Fruit fly (Drosophila melanogaster) whole organism, wandering third instar larva: ENCODE data around the gene BicD.
A peak's percentile ranks its signal among the peaks of the same experiment; 100 is the strongest.

Experiments
- CG9705 ChIP-seq: fragments of 200-800 bp; sonication (Bioruptor generic); optimal IDR thresholded peaks from 2 replicates; lab custom pipeline; 2018; ENCODE audit warnings: missing biosample characterization, mild to moderate bottlenecking, missing genetic modification characterization
- CrebA ChIP-seq: fragments of 200-800 bp; sonication (Bioruptor generic); optimal IDR thresholded peaks from 2 replicates; lab custom pipeline; 2016; ENCODE audit warnings: missing biosample characterization, mild to moderate bottlenecking, missing genetic modification characterization, borderline replicate concordance
- Dfd ChIP-seq: fragments of >200 bp; optimal IDR thresholded peaks from 2 replicates; lab custom pipeline; 2017; ENCODE audit warnings: missing biosample characterization, missing genetic modification characterization
- Dif ChIP-seq: fragments of 200-275, 200-300 bp; sonication (Bioruptor generic); optimal IDR thresholded peaks from 2 replicates; lab custom pipeline; 2018; ENCODE audit warnings: missing biosample characterization, missing genetic modification characterization; ENCODE audit not compliant: partially characterized antibody
- GATAd ChIP-seq: sonication (Bioruptor generic); optimal IDR thresholded peaks from 2 replicates; lab custom pipeline; 2016; ENCODE audit warnings: missing biosample characterization, missing genetic modification characterization
- Hnf4 ChIP-seq: fragments of 200-800 bp; sonication (Bioruptor generic); optimal IDR thresholded peaks from 2 replicates; lab custom pipeline; 2016; ENCODE audit warnings: missing biosample characterization, mild to moderate bottlenecking, missing genetic modification characterization
- Jra ChIP-seq: sonication (Bioruptor generic); optimal IDR thresholded peaks from 2 replicates; lab custom pipeline; 2016; ENCODE audit warnings: missing biosample characterization, missing genetic modification characterization
- Mio ChIP-seq: sonication (Bioruptor generic); optimal IDR thresholded peaks from 2 replicates; lab custom pipeline; 2016; ENCODE audit warnings: missing biosample characterization, missing genetic modification characterization
- Myc ChIP-seq: fragments of >200 bp; optimal IDR thresholded peaks from 2 replicates; lab custom pipeline; 2017
- N ChIP-seq: fragments of >200 bp; optimal IDR thresholded peaks from 2 replicates; lab custom pipeline; 2018; ENCODE audit warnings: missing biosample characterization, missing external identifiers, missing genetic modification characterization
- OdsH ChIP-seq: fragments of 200-800 bp; sonication (Bioruptor generic); optimal IDR thresholded peaks from 2 replicates; lab custom pipeline; 2016; ENCODE audit warnings: missing biosample characterization, mild to moderate bottlenecking, missing genetic modification characterization
- Rel ChIP-seq, 2 experiments: fragments of 200-800 bp; sonication (Bioruptor generic) in 1 of 2; optimal IDR thresholded peaks; 2 replicates in 1 of 2; 3 replicates in 1 of 2; lab custom pipeline; 2016 to 2019; ENCODE audit warnings: mild to moderate bottlenecking in 2 of 2, missing biosample characterization in 2 of 2, missing genetic modification characterization in 2 of 2, moderate library complexity in 1 of 2
- Sp1 ChIP-seq: fragments of 200-800 bp; sonication (Bioruptor generic); optimal IDR thresholded peaks from 3 replicates; lab custom pipeline; 2019; ENCODE audit warnings: missing biosample characterization, mild to moderate bottlenecking, missing genetic modification characterization, moderate library complexity
- Vsx2 ChIP-seq: fragments of 200-300, 225-300 bp; sonication (Bioruptor generic); optimal IDR thresholded peaks from 2 replicates; lab custom pipeline; 2018; ENCODE audit warnings: missing biosample characterization, missing genetic modification characterization; ENCODE audit not compliant: partially characterized antibody
- br ChIP-seq: fragments of 200-800 bp; sonication (Bioruptor generic); optimal IDR thresholded peaks from 2 replicates; lab custom pipeline; 2016; ENCODE audit warnings: missing biosample characterization, missing genetic modification characterization
- brk ChIP-seq: fragments of 200-800 bp; sonication (Bioruptor generic); optimal IDR thresholded peaks from 2 replicates; lab custom pipeline; 2016; ENCODE audit warnings: missing biosample characterization, mild to moderate bottlenecking, missing genetic modification characterization
- dl ChIP-seq, 2 experiments: fragments of 175-275, 200-275 bp in 1 of 2; fragments of 200-275 bp in 1 of 2; sonication (Bioruptor generic); optimal IDR thresholded peaks; lab custom pipeline; 2018; ENCODE audit warnings: mild to moderate bottlenecking in 2 of 2, missing biosample characterization in 2 of 2, missing genetic modification characterization in 2 of 2, moderate library complexity in 2 of 2; ENCODE audit not compliant: partially characterized antibody in 2 of 2, insufficient read depth in 1 of 2
- ey ChIP-seq: fragments of 200-800 bp; sonication (Bioruptor generic); optimal IDR thresholded peaks from 2 replicates; lab custom pipeline; 2016; ENCODE audit warnings: missing biosample characterization, missing genetic modification characterization
- foxo ChIP-seq, 2 experiments: fragments of 200-800 bp; sonication (Bioruptor generic); optimal IDR thresholded peaks; 2 replicates in 1 of 2; 3 replicates in 1 of 2; lab custom pipeline; 2016 to 2017; ENCODE audit warnings: missing biosample characterization in 2 of 2, missing genetic modification characterization in 2 of 2
- fru ChIP-seq: fragments of 200-800 bp; sonication (Bioruptor generic); optimal IDR thresholded peaks from 3 replicates; lab custom pipeline; 2016; ENCODE audit warnings: missing biosample characterization, mild to moderate bottlenecking, missing genetic modification characterization
- h ChIP-seq: fragments of 200-800 bp; sonication (Bioruptor generic); optimal IDR thresholded peaks from 3 replicates; lab custom pipeline; 2016; ENCODE audit warnings: missing biosample characterization, mild to moderate bottlenecking, missing genetic modification characterization
- jim ChIP-seq: fragments of 175-275, 200-325 bp; sonication (Bioruptor generic); optimal IDR thresholded peaks from 2 replicates; lab custom pipeline; 2016; ENCODE audit warnings: missing biosample characterization, mild to moderate bottlenecking, missing genetic modification characterization
- lola ChIP-seq: fragments of >200 bp; optimal IDR thresholded peaks from 2 replicates; lab custom pipeline; 2017; ENCODE audit warnings: missing biosample characterization, missing genetic modification characterization
- psq ChIP-seq: fragments of 200-800 bp; sonication (Bioruptor generic); optimal IDR thresholded peaks from 3 replicates; lab custom pipeline; 2017; ENCODE audit warnings: missing biosample characterization, mild to moderate bottlenecking, missing genetic modification characterization, moderate library complexity
- rgr ChIP-seq: fragments of 200-800 bp; sonication (Bioruptor generic); optimal IDR thresholded peaks from 3 replicates; lab custom pipeline; 2016; ENCODE audit warnings: missing biosample characterization, mild to moderate bottlenecking, missing genetic modification characterization
- sv ChIP-seq: fragments of 200-800 bp; sonication (Bioruptor generic); optimal IDR thresholded peaks from 3 replicates; lab custom pipeline; 2016; ENCODE audit warnings: missing biosample characterization, missing genetic modification characterization
- woc ChIP-seq: sonication (Bioruptor generic); optimal IDR thresholded peaks from 2 replicates; lab custom pipeline; 2016; ENCODE audit warnings: missing biosample characterization, mild to moderate bottlenecking, missing genetic modification characterization

The BicD gene

DNA sequence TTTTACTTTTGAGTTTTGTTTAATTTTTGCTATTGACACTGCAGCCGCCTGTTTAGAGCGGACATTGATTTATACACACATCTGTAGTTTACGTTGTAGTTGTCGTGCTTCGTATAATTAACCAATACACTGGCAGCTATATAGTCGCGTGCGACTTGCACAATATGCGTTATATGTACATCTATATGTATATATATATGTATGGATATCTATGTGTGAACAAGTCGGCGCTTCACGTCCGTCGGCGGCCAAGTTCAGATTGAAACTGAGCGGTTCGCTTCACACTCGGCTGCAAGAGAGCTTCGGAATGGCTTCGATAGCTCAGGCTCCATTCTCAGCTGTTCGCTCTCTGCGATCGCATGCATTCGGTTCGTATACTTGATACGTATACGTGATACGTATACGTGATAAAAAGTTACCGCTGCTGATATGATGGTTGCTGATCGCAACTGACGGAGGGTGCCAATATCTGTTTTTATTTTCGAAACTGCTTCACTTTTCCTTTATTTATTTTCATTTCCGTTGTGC is 45.0 kb downstream of the BicD start:
- TF ChIP-seq Mio (GFP tag; lab: Kevin White, UChicago), result no peak
- TF ChIP-seq brk (GFP tag; lab: Kevin White, UChicago), result peak; percentile 8
- peak; percentile 93 for TF ChIP-seq Dif (GFP tag; lab: Kevin White, UChicago)
- TF ChIP-seq br (GFP tag; lab: Kevin White, UChicago), result peak; percentile 41
- peak; percentile 8 for TF ChIP-seq fru (GFP tag; lab: Kevin White, UChicago)
- TF ChIP-seq Dfd, result no peak
- no peak for TF ChIP-seq woc (GFP tag; lab: Kevin White, UChicago)
- TF ChIP-seq ey (GFP tag; lab: Kevin White, UChicago), result no peak
- TF ChIP-seq Sp1 (GFP tag; lab: Kevin White, UChicago), result peak; percentile 20
- peak; percentile 33 for TF ChIP-seq rgr (GFP tag; lab: Kevin White, UChicago)
- TF ChIP-seq psq (GFP tag; lab: Kevin White, UChicago), result peak; percentile 24
- no peak for TF ChIP-seq Vsx2
- TF ChIP-seq Rel (GFP tag; optimal IDR thresholded peaks at IDR 0.05; lab: Kevin White, UChicago), result peak; percentile 41
- peak; percentile 61 for TF ChIP-seq Rel (tag; optimal IDR thresholded peaks at IDR 0.05; lab: Kevin White, UChicago)
- peak; percentile 86 for TF ChIP-seq h
- peak; percentile 50 for TF ChIP-seq CrebA
- TF ChIP-seq Hnf4 (GFP tag; lab: Kevin White, UChicago), result peak; percentile 39
- TF ChIP-seq dl (GFP tag; optimal IDR thresholded peaks at IDR 0.05; lab: Kevin White, UChicago; ENCODE audit: insufficient read depth in 1 of 2, partially characterized antibody in 2 of 2), result peak; percentile 78 to 83
- peak in 1 of 2 experiments; percentile 8 for TF ChIP-seq foxo (GFP tag; optimal IDR thresholded peaks at IDR 0.05; lab: Kevin White, UChicago)

DNA sequence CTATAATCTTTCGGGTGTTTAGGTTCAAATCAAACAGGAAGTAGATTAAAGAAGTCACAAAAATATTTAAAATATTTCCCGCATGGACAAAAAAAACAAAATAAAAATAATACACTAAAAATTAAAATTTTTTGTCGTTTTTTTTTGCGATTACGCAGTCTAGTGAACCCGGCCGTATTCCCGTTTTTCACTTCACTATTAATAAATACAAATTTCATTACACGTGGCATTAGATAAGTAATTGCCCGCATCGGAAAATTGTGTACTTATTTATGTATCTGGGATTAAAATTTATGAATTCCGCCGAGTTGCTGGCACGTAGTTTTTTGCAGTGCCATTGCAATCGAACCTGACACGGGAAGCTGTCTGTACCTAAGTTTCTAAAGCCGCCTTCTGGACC is 45.8 kb downstream of the BicD start:
- no peak for TF ChIP-seq br (GFP tag; lab: Kevin White, UChicago)
- TF ChIP-seq fru (GFP tag; lab: Kevin White, UChicago), result peak; percentile 1
- no peak for TF ChIP-seq OdsH (GFP tag; lab: Kevin White, UChicago)
- TF ChIP-seq foxo (GFP tag; optimal IDR thresholded peaks at IDR 0.05; lab: Kevin White, UChicago), result peak in 1 of 2 experiments; percentile 3
- peak; percentile 8 for TF ChIP-seq ey (GFP tag; lab: Kevin White, UChicago)

DNA sequence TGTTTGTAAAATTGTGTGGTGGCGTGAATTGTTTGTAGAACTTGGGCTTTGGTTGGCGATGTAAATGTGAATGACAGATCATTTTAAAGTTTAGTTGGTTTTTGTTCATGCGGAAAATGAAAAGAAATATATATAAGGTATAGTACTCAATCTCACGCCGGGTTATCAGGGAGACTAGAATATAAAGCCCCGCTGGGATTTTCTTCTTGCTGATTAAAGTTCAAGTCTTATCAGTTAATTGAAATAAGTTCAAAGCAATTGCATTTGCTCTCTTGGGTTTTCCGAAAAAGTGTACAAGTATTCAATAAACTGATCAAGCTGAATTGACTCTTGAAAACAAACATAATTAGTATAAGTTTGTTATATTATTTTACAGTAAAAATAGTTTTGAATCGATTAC is 47.6 kb downstream of the BicD start:
- TF ChIP-seq rgr (GFP tag; lab: Kevin White, UChicago) (no peak), Rel (GFP tag; optimal IDR thresholded peaks at IDR 0.05; lab: Kevin White, UChicago) (no peak), Rel (tag; optimal IDR thresholded peaks at IDR 0.05; lab: Kevin White, UChicago) (peak; percentile 84)
- TF ChIP-seq, all 38 proteins: peak for 1

DNA sequence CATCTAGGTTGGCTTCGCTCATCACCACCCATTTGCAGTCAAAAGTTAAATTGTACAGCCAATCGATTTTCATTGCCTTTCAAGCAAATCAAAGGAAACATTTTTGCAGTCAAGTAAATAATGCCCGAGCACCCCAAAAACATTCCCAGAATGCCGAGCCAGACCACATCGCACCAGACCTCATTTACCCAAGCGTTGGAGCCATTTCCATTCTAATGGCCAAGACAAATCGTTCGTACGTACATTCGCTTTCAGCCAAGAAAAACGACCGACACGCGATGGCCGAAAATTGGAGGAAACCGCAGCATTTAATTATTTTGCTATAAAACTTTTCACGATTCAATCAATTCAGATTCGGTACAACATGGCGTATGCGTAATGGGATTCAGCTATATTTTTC is 48.0 kb downstream of the BicD start:
- TF ChIP-seq N (GFP tag; lab: Kevin White, UChicago), result no peak
- no peak for TF ChIP-seq CG9705 (GFP tag; lab: Kevin White, UChicago)
- no peak for TF ChIP-seq OdsH (GFP tag; lab: Kevin White, UChicago)
- no peak for TF ChIP-seq CrebA
- no peak for TF ChIP-seq Dif (GFP tag; lab: Kevin White, UChicago)
- no peak for TF ChIP-seq Jra (GFP tag; lab: Kevin White, UChicago)
- no peak for TF ChIP-seq dl (GFP tag; optimal IDR thresholded peaks at IDR 0.05; lab: Kevin White, UChicago; ENCODE audit: insufficient read depth in 1 of 2, partially characterized antibody in 2 of 2)
- no peak for TF ChIP-seq Mio (GFP tag; lab: Kevin White, UChicago)
- no peak for TF ChIP-seq GATAd (GFP tag; lab: Kevin White, UChicago)
- TF ChIP-seq woc (GFP tag; lab: Kevin White, UChicago), result no peak
- no peak for TF ChIP-seq Vsx2
- no peak for TF ChIP-seq Dfd
- no peak for TF ChIP-seq sv (GFP tag; lab: Kevin White, UChicago)
- no peak for TF ChIP-seq jim (GFP tag; lab: Kevin White, UChicago)
- no peak for TF ChIP-seq ey (GFP tag; lab: Kevin White, UChicago)
- TF ChIP-seq rgr (GFP tag; lab: Kevin White, UChicago), result no peak
- TF ChIP-seq Myc (lab: Kevin White, UChicago), result no peak
- TF ChIP-seq lola (GFP tag; lab: Kevin White, UChicago), result no peak

DNA sequence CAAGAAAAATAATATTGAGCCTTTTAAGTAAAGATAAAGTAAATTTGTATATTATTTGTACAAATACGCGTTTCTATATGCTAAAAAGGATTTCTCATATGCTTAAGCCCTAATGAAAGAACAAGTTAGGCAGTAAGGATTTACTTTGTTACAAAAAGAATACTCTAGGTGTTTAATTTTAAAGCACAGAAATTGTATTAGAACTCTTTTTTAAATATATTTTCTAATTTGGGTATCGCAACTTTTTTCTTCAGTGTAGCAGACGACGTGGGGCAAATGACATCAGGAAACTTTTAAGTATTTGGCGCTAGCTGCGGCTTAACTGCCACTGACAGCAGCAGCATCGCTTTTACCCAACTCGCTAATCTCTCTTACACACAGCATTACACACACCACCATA is 50.9 kb downstream of the BicD start:
- no peak for TF ChIP-seq Hnf4 (GFP tag; lab: Kevin White, UChicago)
- no peak for TF ChIP-seq Mio (GFP tag; lab: Kevin White, UChicago)
- TF ChIP-seq brk (GFP tag; lab: Kevin White, UChicago), result no peak
- TF ChIP-seq OdsH (GFP tag; lab: Kevin White, UChicago), result no peak
- no peak for TF ChIP-seq Dif (GFP tag; lab: Kevin White, UChicago)
- TF ChIP-seq, all 38 proteins: peak for 0
